Worm (Caenorhabditis elegans) whole organism, L1 larva: ENCODE results near the gene Y67D8B.3.
A peak's percentile ranks its signal among the peaks of the same experiment; 100 is the strongest.

Source experiments
- C04F5.9 ChIP-seq: sonication (generic microtip); optimal IDR thresholded peaks from 2 replicates; lab custom pipeline; 2016; ENCODE audit warnings: missing genetic modification characterization, missing compliant biosample characterization
- C34B4.2 ChIP-seq: sonication (generic microtip); optimal IDR thresholded peaks from 2 replicates; lab custom pipeline; 2017; ENCODE audit warnings: mild to moderate bottlenecking, missing genetic modification characterization, missing compliant biosample characterization
- F16B12.6 ChIP-seq: fragments of 150-350 bp; optimal IDR thresholded peaks from 2 replicates; lab custom pipeline; 2014; ENCODE audit warnings: missing biosample characterization, missing genetic modification characterization
- aha-1 ChIP-seq: fragments of 150-350 bp; optimal IDR thresholded peaks from 2 replicates; lab custom pipeline; 2014; ENCODE audit warnings: missing biosample characterization, missing genetic modification characterization
- alr-1 ChIP-seq: fragments of 200-800 bp; sonication (Bioruptor generic); optimal IDR thresholded peaks from 2 replicates; lab custom pipeline; 2018; ENCODE audit warnings: borderline replicate concordance, mild to moderate bottlenecking, missing genetic modification characterization, missing compliant biosample characterization
- blmp-1 ChIP-seq: fragments of 150-350 bp; optimal IDR thresholded peaks from 2 replicates; lab custom pipeline; 2014; ENCODE audit warnings: missing biosample characterization, missing genetic modification characterization
- ceh-63 ChIP-seq: fragments of 200-800 bp; sonication (Bioruptor generic); optimal IDR thresholded peaks from 2 replicates; lab custom pipeline; 2018; ENCODE audit warnings: mild to moderate bottlenecking, missing genetic modification characterization, missing compliant biosample characterization
- ceh-88 ChIP-seq: fragments of 200-800 bp; sonication (Bioruptor generic); IDR thresholded peaks from 2 replicates; pipeline ENCODE4 v1.3.6; 2022; ENCODE audit warnings: missing genetic modification characterization, missing compliant biosample characterization
- dpl-1 ChIP-seq, 3 experiments: fragments of 150-350 bp in 2 of 3; sonication (generic microtip) in 1 of 3; optimal IDR thresholded peaks; 2 replicates each; lab custom pipeline; 2014 to 2017; ENCODE audit warnings: missing biosample characterization in 3 of 3, missing genetic modification characterization in 3 of 3, missing genetic modification reagents in 3 of 3
- dsc-1 ChIP-seq: sonication (generic microtip); optimal IDR thresholded peaks from 2 replicates; lab custom pipeline; 2016; ENCODE audit warnings: mild to moderate bottlenecking, missing genetic modification characterization, missing compliant biosample characterization
- efl-1 ChIP-seq, 4 experiments: fragments of 150-350 bp; optimal IDR thresholded peaks in 3 of 4; peaks in 1 of 4; 1 replicate in 1 of 4; 2 replicates in 3 of 4; lab custom pipeline; 2014; ENCODE audit warnings: missing biosample characterization in 2 of 4, missing genetic modification characterization in 2 of 4, missing genetic modification reagents in 2 of 4
- egl-27 ChIP-seq, 2 experiments: fragments of 150-350 bp in 1 of 2; sonication (generic microtip); optimal IDR thresholded peaks; 3 replicates each; lab custom pipeline; 2017 to 2018; ENCODE audit warnings: missing biosample characterization in 2 of 2, missing genetic modification characterization in 2 of 2, missing genetic modification reagents in 2 of 2
- elt-2 ChIP-seq: sonication (generic microtip); optimal IDR thresholded peaks from 2 replicates; lab custom pipeline; 2016; ENCODE audit warnings: missing genetic modification characterization, mild to moderate bottlenecking, inconsistent platforms, missing compliant biosample characterization, missing genetic modification reagents
- elt-3 ChIP-seq, 6 experiments: fragments of 150-350 bp in 1 of 6; sonication (generic microtip); optimal IDR thresholded peaks; 2 replicates each; lab custom pipeline; 2017 to 2018; ENCODE audit warnings: missing biosample characterization in 6 of 6, missing genetic modification characterization in 6 of 6, inconsistent platforms in 1 of 6
- ets-5 ChIP-seq: fragments of 200-800 bp; sonication (Bioruptor generic); IDR thresholded peaks from 2 replicates; pipeline ENCODE4 v1.3.6; 2022; ENCODE audit warnings: missing genetic modification characterization, missing compliant biosample characterization
- fkh-4 ChIP-seq: sonication (generic microtip); optimal IDR thresholded peaks from 2 replicates; lab custom pipeline; 2016; ENCODE audit warnings: missing compliant biosample characterization, missing genetic modification characterization, borderline replicate concordance
- fos-1 ChIP-seq: fragments of 150-350 bp; optimal IDR thresholded peaks from 2 replicates; lab custom pipeline; 2014; ENCODE audit warnings: missing biosample characterization, missing genetic modification characterization
- grh-1 ChIP-seq: fragments of 200-800 bp; sonication (Bioruptor generic); IDR thresholded peaks from 2 replicates; pipeline ENCODE4 v1.3.6; 2022; ENCODE audit warnings: missing genetic modification reagents, missing genetic modification characterization, missing compliant biosample characterization
- hlh-4 ChIP-seq: sonication (generic microtip); optimal IDR thresholded peaks from 2 replicates; lab custom pipeline; 2016; ENCODE audit warnings: mild to moderate bottlenecking, missing genetic modification characterization, missing compliant biosample characterization
- hpl-2 ChIP-seq: fragments of 150-350 bp; optimal IDR thresholded peaks from 2 replicates; lab custom pipeline; 2014; ENCODE audit warnings: missing biosample characterization, missing genetic modification reagents, missing genetic modification characterization
- irx-1 ChIP-seq: sonication (generic microtip); optimal IDR thresholded peaks from 2 replicates; lab custom pipeline; 2016; ENCODE audit warnings: missing genetic modification characterization, missing compliant biosample characterization
- isw-1 ChIP-seq: fragments of 200-800 bp; sonication (Bioruptor generic); IDR thresholded peaks from 2 replicates; pipeline ENCODE4 v1.3.6; 2022; ENCODE audit warnings: missing genetic modification characterization, missing compliant biosample characterization
- jun-1 ChIP-seq: fragments of 150-350 bp; optimal IDR thresholded peaks from 2 replicates; lab custom pipeline; 2014; ENCODE audit warnings: missing biosample characterization, missing genetic modification reagents, missing genetic modification characterization
- lin-14 ChIP-seq: fragments of 200-800 bp; sonication (Bioruptor generic); optimal IDR thresholded peaks from 2 replicates; lab custom pipeline; 2018; ENCODE audit warnings: mild to moderate bottlenecking, missing genetic modification characterization, moderate library complexity, missing compliant biosample characterization
- lin-35 ChIP-seq, 2 experiments: fragments of 150-350 bp; optimal IDR thresholded peaks; 2 replicates each; lab custom pipeline; 2014; ENCODE audit warnings: missing biosample characterization in 2 of 2, missing genetic modification characterization in 2 of 2, missing genetic modification reagents in 2 of 2
- lin-39 ChIP-seq: fragments of 150-350 bp; optimal IDR thresholded peaks from 2 replicates; lab custom pipeline; 2014; ENCODE audit warnings: missing biosample characterization, missing genetic modification reagents, missing genetic modification characterization
- lsy-2 ChIP-seq, 2 experiments: fragments of 150-350 bp; optimal IDR thresholded peaks; 2 replicates each; lab custom pipeline; 2014; ENCODE audit warnings: missing biosample characterization in 2 of 2, missing genetic modification characterization in 2 of 2
- mdl-1 ChIP-seq, 2 experiments: fragments of 150-350 bp; optimal IDR thresholded peaks; 2 replicates each; lab custom pipeline; 2014 to 2017; ENCODE audit warnings: missing biosample characterization in 2 of 2, missing genetic modification characterization in 2 of 2, inconsistent platforms in 1 of 2
- mef-2 ChIP-seq: fragments of 150-350 bp; optimal IDR thresholded peaks from 2 replicates; lab custom pipeline; 2014; ENCODE audit warnings: missing biosample characterization, missing genetic modification characterization
- mep-1 ChIP-seq: fragments of 150-350 bp; optimal IDR thresholded peaks from 2 replicates; lab custom pipeline; 2014; ENCODE audit warnings: missing biosample characterization, missing genetic modification characterization
- nhr-12 ChIP-seq: sonication (generic microtip); optimal IDR thresholded peaks from 2 replicates; lab custom pipeline; 2017; ENCODE audit warnings: missing biosample characterization, missing genetic modification characterization
- nhr-19 ChIP-seq: fragments of 200-800 bp; sonication (Bioruptor generic); conservative IDR thresholded peaks from 2 replicates; pipeline ENCODE4 v1.3.6; 2022; ENCODE audit warnings: missing genetic modification characterization, missing compliant biosample characterization
- nhr-28 ChIP-seq: fragments of 150-350 bp; optimal IDR thresholded peaks from 2 replicates; lab custom pipeline; 2014; ENCODE audit warnings: missing biosample characterization, missing genetic modification characterization
- nhr-47 ChIP-seq: sonication (generic microtip); optimal IDR thresholded peaks from 2 replicates; lab custom pipeline; 2016; ENCODE audit warnings: mild to moderate bottlenecking, missing genetic modification characterization, moderate library complexity, missing compliant biosample characterization
- nhr-76 ChIP-seq: sonication (generic microtip); optimal IDR thresholded peaks from 2 replicates; lab custom pipeline; 2017; ENCODE audit warnings: missing biosample characterization, missing genetic modification characterization
- nhr-77 ChIP-seq: fragments of 150-350 bp; optimal IDR thresholded peaks from 2 replicates; lab custom pipeline; 2014; ENCODE audit warnings: missing biosample characterization, missing genetic modification characterization
- nhr-85 ChIP-seq: sonication (generic microtip); peaks from one replicate; lab custom pipeline; 2016; ENCODE audit warnings: missing genetic modification characterization, inconsistent platforms, missing compliant biosample characterization
- pqm-1 ChIP-seq: sonication (generic microtip); optimal IDR thresholded peaks from 3 replicates; lab custom pipeline; 2017; ENCODE audit warnings: missing biosample characterization, missing genetic modification characterization
- rnt-1 ChIP-seq: sonication (generic microtip); optimal IDR thresholded peaks from 2 replicates; lab custom pipeline; 2016; ENCODE audit warnings: mild to moderate bottlenecking, missing genetic modification characterization, moderate library complexity, missing compliant biosample characterization
- skn-1 ChIP-seq: fragments of 150-350 bp; optimal IDR thresholded peaks from 2 replicates; lab custom pipeline; 2014; ENCODE audit warnings: missing biosample characterization, missing genetic modification characterization
- snpc-4 ChIP-seq: fragments of 150-350 bp; optimal IDR thresholded peaks from 2 replicates; lab custom pipeline; 2014; ENCODE audit warnings: missing biosample characterization, missing genetic modification characterization
- snu-23 ChIP-seq: sonication (generic microtip); optimal IDR thresholded peaks from 2 replicates; lab custom pipeline; 2016; ENCODE audit warnings: missing genetic modification characterization, missing compliant biosample characterization
- sox-4 ChIP-seq: sonication (generic microtip); optimal IDR thresholded peaks from 2 replicates; lab custom pipeline; 2016; ENCODE audit warnings: missing genetic modification characterization, missing compliant biosample characterization
- sptf-1 ChIP-seq: fragments of 150-350 bp; optimal IDR thresholded peaks from 2 replicates; lab custom pipeline; 2014; ENCODE audit warnings: missing biosample characterization, missing genetic modification characterization
- sup-37 ChIP-seq: fragments of 200-800 bp; sonication (Bioruptor generic); optimal IDR thresholded peaks from 2 replicates; lab custom pipeline; 2018; ENCODE audit warnings: mild to moderate bottlenecking, missing genetic modification characterization, missing compliant biosample characterization
- swsn-7 ChIP-seq: sonication (generic microtip); optimal IDR thresholded peaks from 2 replicates; lab custom pipeline; 2016; ENCODE audit warnings: missing genetic modification characterization, missing compliant biosample characterization
- tbx-2 ChIP-seq: sonication (generic microtip); optimal IDR thresholded peaks from 2 replicates; lab custom pipeline; 2016; ENCODE audit warnings: missing genetic modification characterization, missing compliant biosample characterization
- unc-130 ChIP-seq: fragments of 150-350 bp; optimal IDR thresholded peaks from 2 replicates; lab custom pipeline; 2017; ENCODE audit warnings: missing biosample characterization, missing genetic modification characterization, inconsistent platforms
- unc-30 ChIP-seq: sonication (generic microtip); optimal IDR thresholded peaks from 2 replicates; lab custom pipeline; 2017; ENCODE audit warnings: missing biosample characterization, missing genetic modification characterization
- vab-15 ChIP-seq: sonication (generic microtip); optimal IDR thresholded peaks from 2 replicates; lab custom pipeline; 2017; ENCODE audit warnings: missing genotype, mild to moderate bottlenecking, missing genetic modification characterization, missing compliant biosample characterization
- xbp-1 ChIP-seq: sonication (generic microtip); optimal IDR thresholded peaks from 2 replicates; lab custom pipeline; 2016; ENCODE audit warnings: missing genetic modification characterization, missing compliant biosample characterization
- zip-4 ChIP-seq: fragments of 200-800 bp; sonication (Bioruptor generic); optimal IDR thresholded peaks from 2 replicates; lab custom pipeline; 2018; ENCODE audit warnings: mild to moderate bottlenecking, missing genetic modification characterization, moderate library complexity, missing compliant biosample characterization
- ztf-4 ChIP-seq: fragments of 150-350 bp; optimal IDR thresholded peaks from 2 replicates; lab custom pipeline; 2014; ENCODE audit warnings: missing biosample characterization, missing genetic modification characterization

The Y67D8B.3 gene

ce11 chrIV:3227549-3228139 lies 25.6 kb upstream of the Y67D8B.3 start (continued):
- TF ChIP-seq ceh-88 (GFP tag; lab: Robert Waterston, UW): no peak
- TF ChIP-seq zip-4 (GFP tag; lab: Kevin White, UChicago): no peak
- no peak for TF ChIP-seq vab-15 (tag; lab: Kevin White, UChicago)
- TF ChIP-seq tbx-2 (tag; lab: Kevin White, UChicago): peak; percentile 17
- TF ChIP-seq lsy-2 (tag; optimal IDR thresholded peaks at IDR 0.05; lab: Kevin White, UChicago): peak; percentile 25 to 56
- TF ChIP-seq egl-27 (tag; optimal IDR thresholded peaks at IDR 0.05; lab: Kevin White, UChicago): no peak
- no peak for TF ChIP-seq swsn-7 (tag; lab: Kevin White, UChicago)
- peak; percentile 27 for TF ChIP-seq jun-1 (tag; lab: Kevin White, UChicago)
- TF ChIP-seq isw-1 (GFP tag; lab: Robert Waterston, UW): no peak
- TF ChIP-seq sup-37 (GFP tag; lab: Kevin White, UChicago): no peak
- no peak for TF ChIP-seq alr-1
- TF ChIP-seq grh-1 (GFP tag; lab: Robert Waterston, UW): no peak
- peak; percentile 64 for TF ChIP-seq snu-23 (GFP tag; lab: Kevin White, UChicago)
- TF ChIP-seq ztf-4 (tag; lab: Kevin White, UChicago): peak; percentile 36
- no peak for TF ChIP-seq skn-1 (tag; lab: Kevin White, UChicago)
- peak; percentile 22 for TF ChIP-seq lin-14 (GFP tag; lab: Kevin White, UChicago)
- TF ChIP-seq dpl-1 (GFP tag; optimal IDR thresholded peaks at IDR 0.05; lab: Kevin White, UChicago): peak in 1 of 3 experiments; percentile 9
- no peak for TF ChIP-seq ceh-63 (GFP tag; lab: Kevin White, UChicago)
- no peak for TF ChIP-seq nhr-77 (tag; lab: Kevin White, UChicago)
- TF ChIP-seq nhr-19 (GFP tag; lab: Robert Waterston, UW): no peak
- TF ChIP-seq fkh-4 (tag; lab: Kevin White, UChicago): no peak
- peak; percentile 62 for TF ChIP-seq mep-1 (tag; lab: Kevin White, UChicago)
- no peak for TF ChIP-seq aha-1 (tag; lab: Kevin White, UChicago)
- TF ChIP-seq nhr-28 (tag; lab: Kevin White, UChicago): no peak
- TF ChIP-seq fos-1 (tag; lab: Kevin White, UChicago): no peak
- TF ChIP-seq irx-1 (tag; lab: Kevin White, UChicago): no peak
- peak; percentile 82 for TF ChIP-seq blmp-1
- TF ChIP-seq snpc-4 (tag; lab: Kevin White, UChicago): no peak
- no peak for TF ChIP-seq sptf-1
- TF ChIP-seq dsc-1 (tag; lab: Kevin White, UChicago): no peak
- no peak for TF ChIP-seq hlh-4 (tag; lab: Kevin White, UChicago)
- TF ChIP-seq pqm-1 (tag; lab: Kevin White, UChicago): peak; percentile 89
- peak; percentile 9 for TF ChIP-seq xbp-1 (tag; lab: Kevin White, UChicago)
- peak in 1 of 2 experiments; percentile 18 for TF ChIP-seq mdl-1 (tag; optimal IDR thresholded peaks at IDR 0.05; lab: Kevin White, UChicago)
- peak; percentile 31 for TF ChIP-seq hpl-2 (GFP tag; lab: Kevin White, UChicago)
- no peak for TF ChIP-seq ets-5 (GFP tag; lab: Robert Waterston, UW)
- no peak for TF ChIP-seq C34B4.2 (tag; lab: Kevin White, UChicago)
- no peak for TF ChIP-seq C04F5.9 (tag; lab: Kevin White, UChicago)
- no peak for TF ChIP-seq lin-39 (tag; lab: Kevin White, UChicago)
- TF ChIP-seq unc-30: no peak
- TF ChIP-seq elt-3 (tag; optimal IDR thresholded peaks at IDR 0.05; lab: Kevin White, UChicago): peak in 3 of 6 experiments; percentile 38 to 79 (median 43)
- TF ChIP-seq sox-4 (tag; lab: Kevin White, UChicago): no peak
- no peak for TF ChIP-seq nhr-76 (tag; lab: Kevin White, UChicago)
- TF ChIP-seq nhr-85 (tag; lab: Kevin White, UChicago): peak; percentile 69
- peak; percentile 7 to 74 for TF ChIP-seq lin-35 (GFP tag; optimal IDR thresholded peaks at IDR 0.05; lab: Kevin White, UChicago)
- TF ChIP-seq elt-2: peak; percentile 92
- no peak for TF ChIP-seq mef-2 (tag; lab: Kevin White, UChicago)
- no peak for TF ChIP-seq rnt-1 (tag; lab: Kevin White, UChicago)
- TF ChIP-seq nhr-47 (tag; lab: Kevin White, UChicago): peak; percentile 25
- TF ChIP-seq unc-130 (tag; lab: Kevin White, UChicago): no peak
- TF ChIP-seq efl-1 (optimal IDR thresholded peaks at IDR 0.05; lab: Kevin White, UChicago): peak in 1 of 2 experiments; percentile 19
- TF ChIP-seq efl-1 (GFP tag; optimal IDR thresholded peaks at IDR 0.05 in 1 of 2; lab: Kevin White, UChicago): peak in 1 of 2 experiments; percentile 91
- no peak for TF ChIP-seq F16B12.6 (tag; lab: Kevin White, UChicago)
- no peak for TF ChIP-seq nhr-12 (tag; lab: Kevin White, UChicago)
